Worm (Caenorhabditis elegans): ENCODE results near the gene erd-2.1.

erd-2.1 gene

DNA sequence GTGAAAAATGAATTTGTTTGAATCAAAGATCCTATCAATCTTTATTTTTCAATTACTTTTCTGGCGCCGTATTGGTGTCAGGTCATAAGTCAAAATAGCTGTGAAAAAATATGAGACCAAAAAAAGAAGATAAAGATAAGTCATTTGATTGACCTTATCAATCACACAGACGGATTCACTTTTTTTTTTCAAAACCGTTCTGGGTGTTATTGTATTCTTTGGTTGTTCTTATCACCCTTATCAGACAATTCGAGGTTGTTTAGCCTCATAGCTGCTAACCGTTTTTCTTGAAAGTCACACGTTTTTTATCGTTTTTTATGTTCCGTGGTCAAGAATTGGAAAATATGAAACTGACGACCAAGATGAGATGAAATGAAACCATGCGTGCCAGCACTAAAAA is 9.9 kb upstream of the erd-2.1 start:
- TF ChIP-seq K11D2.4 (GFP tag; IDR thresholded peaks at IDR 0.05): 0 out of 2 replicates have a peak, but pooled peaks have one; percentile 41
- TF ChIP-seq lin-40 (tag; optimal IDR thresholded peaks at IDR 0.05): peak; percentile 13
- no peak for TF ChIP-seq Y79H2A.3 (GFP tag; conservative IDR thresholded peaks at IDR 0.05)
- no peak for TF ChIP-seq madf-8 (GFP tag; conservative IDR thresholded peaks at IDR 0.05)
- TF ChIP-seq hlh-26 (GFP tag; conservative IDR thresholded peaks at IDR 0.05): no peak
- no peak for TF ChIP-seq nfya-1 (tag; optimal IDR thresholded peaks at IDR 0.05; ENCODE audit: borderline replicate concordance, insufficient read depth)
- TF ChIP-seq let-607 (tag; optimal IDR thresholded peaks at IDR 0.05): no peak
- no peak for TF ChIP-seq Y56A3A.18 (GFP tag; IDR thresholded peaks at IDR 0.05)
- no peak for TF ChIP-seq lin-35 (GFP tag; optimal IDR thresholded peaks at IDR 0.05)
- no peak for TF ChIP-seq F10E7.11 (tag; optimal IDR thresholded peaks at IDR 0.05)
- TF ChIP-seq F49E8.2 (tag; optimal IDR thresholded peaks at IDR 0.05; ENCODE audit: insufficient read depth): no peak
- TF ChIP-seq ztf-26 (tag; optimal IDR thresholded peaks at IDR 0.05): peak; percentile 16
- no peak for TF ChIP-seq ztf-3 (GFP tag; optimal IDR thresholded peaks at IDR 0.05)
- TF ChIP-seq cebp-2 (GFP tag; IDR thresholded peaks at IDR 0.05): no peak
- no peak for TF ChIP-seq zim-3 (tag; optimal IDR thresholded peaks at IDR 0.05)
- TF ChIP-seq rcor-1 (GFP tag; IDR thresholded peaks at IDR 0.05): no peak
- TF ChIP-seq atf-7 (tag; optimal IDR thresholded peaks at IDR 0.05): no peak
- TF ChIP-seq hlh-12 (tag; optimal IDR thresholded peaks at IDR 0.05): no peak
- no peak for TF ChIP-seq rec-8 (tag; optimal IDR thresholded peaks at IDR 0.05)
- peak; percentile 27 for TF ChIP-seq somi-1 (GFP tag; optimal IDR thresholded peaks at IDR 0.05)
- no peak for TF ChIP-seq T07F8.4 (tag; optimal IDR thresholded peaks at IDR 0.05)
- no peak for TF ChIP-seq mel-28 (tag; optimal IDR thresholded peaks at IDR 0.05; ENCODE audit: borderline replicate concordance)

DNA sequence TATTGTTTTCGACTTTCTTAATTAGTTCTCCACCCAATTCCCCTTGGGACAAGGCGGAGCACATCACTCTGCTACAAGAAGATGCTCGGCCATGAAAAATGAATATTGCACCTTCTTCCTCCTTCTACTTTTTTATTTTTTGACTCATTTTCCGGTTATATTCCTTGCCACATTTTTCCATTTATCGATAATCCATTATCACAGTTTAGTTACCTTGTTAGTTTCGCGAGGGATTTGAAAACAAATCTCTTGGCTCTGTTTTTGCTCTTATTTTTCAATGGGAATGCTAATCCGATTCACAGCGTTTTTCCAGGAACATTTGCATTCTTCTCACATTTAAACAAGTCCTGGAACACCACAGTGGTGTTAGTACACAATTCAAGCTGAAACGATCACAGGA is 8.4 kb upstream of the erd-2.1 start, which contains the start of gene rnp-9:
Gene rnp-9 (plus strand): TSS at position 301 of the 400 bp plus-strand sequence.
- no peak for TF ChIP-seq lsl-1 (GFP tag; optimal IDR thresholded peaks at IDR 0.05)

DNA sequence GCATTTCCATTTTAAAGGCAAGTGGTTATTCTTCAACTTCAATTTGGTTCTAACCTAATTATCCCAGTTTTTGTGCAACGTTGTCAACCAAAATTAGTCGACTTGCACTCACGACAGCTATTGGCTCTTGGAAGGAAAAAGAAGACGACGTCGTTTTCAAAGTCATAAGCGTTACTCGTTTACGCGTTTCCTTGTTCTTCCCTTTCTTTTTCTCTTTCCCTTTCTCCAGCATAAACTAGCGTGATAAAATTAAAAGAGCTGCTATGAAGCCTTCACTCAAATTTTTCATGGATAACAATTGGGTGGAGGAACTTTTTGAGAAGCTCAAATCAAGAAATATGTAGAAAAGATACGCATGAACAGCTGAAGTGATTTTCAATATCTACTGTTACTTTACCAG is 4.6 kb upstream of the erd-2.1 start:
- TF ChIP-seq lag-1 (GFP tag; IDR thresholded peaks at IDR 0.05) (no peak), Y53F4B.3 (GFP tag; IDR thresholded peaks at IDR 0.05) (no peak), Y67H2A.10 (GFP tag; conservative IDR thresholded peaks at IDR 0.05) (no peak), madf-6 (GFP tag; IDR thresholded peaks at IDR 0.05) (no peak), K12H6.12 (tag; optimal IDR thresholded peaks at IDR 0.05) (no peak), rcor-1 (GFP tag; IDR thresholded peaks at IDR 0.05) (no peak), cebp-1 (GFP tag; IDR thresholded peaks at IDR 0.05) (no peak), cebp-1 (tag; optimal IDR thresholded peaks at IDR 0.05) (no peak), repo-1 (tag; optimal IDR thresholded peaks at IDR 0.05) (no peak), atf-7 (tag; optimal IDR thresholded peaks at IDR 0.05) (no peak), nfya-2 (GFP tag; IDR thresholded peaks at IDR 0.05) (no peak), attf-6 (GFP tag; IDR thresholded peaks at IDR 0.05) (no peak), hlh-26 (GFP tag; conservative IDR thresholded peaks at IDR 0.05) (no peak), K11D2.4 (GFP tag; IDR thresholded peaks at IDR 0.05) (no peak), madf-8 (GFP tag; conservative IDR thresholded peaks at IDR 0.05) (no peak), ztf-3 (GFP tag; optimal IDR thresholded peaks at IDR 0.05) (no peak)

DNA sequence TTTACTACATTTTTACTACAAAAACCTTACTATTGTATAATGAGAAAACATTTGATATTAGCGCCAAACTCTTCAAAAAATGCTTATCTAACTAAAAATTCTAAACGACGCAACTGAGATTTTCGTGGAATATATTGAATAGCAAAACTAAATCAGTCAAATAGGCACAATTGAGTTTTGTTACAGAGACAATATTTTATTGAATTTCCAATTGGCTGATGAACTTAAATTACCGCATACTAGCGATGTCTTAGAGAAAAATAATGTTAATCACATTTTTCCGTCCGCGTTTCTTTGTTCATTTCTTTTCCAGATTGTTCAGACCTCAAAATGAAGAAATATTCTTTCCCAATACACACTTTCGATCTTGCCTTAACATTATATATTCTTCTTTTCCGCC is 3.8 kb upstream of the erd-2.1 start:
- TF ChIP-seq lir-1 (GFP tag; conservative IDR thresholded peaks at IDR 0.05): no peak
- TF ChIP-seq tlf-1 (GFP tag; optimal IDR thresholded peaks at IDR 0.05): no peak
- TF ChIP-seq tbx-9 (tag; optimal IDR thresholded peaks at IDR 0.05; ENCODE audit: borderline replicate concordance): no peak
- no peak for TF ChIP-seq K11D2.4 (GFP tag; IDR thresholded peaks at IDR 0.05)
- no peak for TF ChIP-seq madf-10 (tag; optimal IDR thresholded peaks at IDR 0.05)
- TF ChIP-seq nhr-80 (tag; optimal IDR thresholded peaks at IDR 0.05): no peak
- TF ChIP-seq F49E8.2 (tag; optimal IDR thresholded peaks at IDR 0.05; ENCODE audit: insufficient read depth): no peak
- TF ChIP-seq ztf-26 (tag; optimal IDR thresholded peaks at IDR 0.05): no peak
- no peak for TF ChIP-seq lsy-27 (tag; optimal IDR thresholded peaks at IDR 0.05; ENCODE audit: borderline replicate concordance, insufficient read depth)
- TF ChIP-seq mcd-1 (GFP tag; IDR thresholded peaks at IDR 0.05): no peak
- no peak for TF ChIP-seq sea-2 (GFP tag; IDR thresholded peaks at IDR 0.05)
- no peak for TF ChIP-seq attf-3 (GFP tag; conservative IDR thresholded peaks at IDR 0.05)
- no peak for TF ChIP-seq F23B12.7 (tag; optimal IDR thresholded peaks at IDR 0.05; ENCODE audit: insufficient read depth)
- no peak for TF ChIP-seq atf-7 (tag; optimal IDR thresholded peaks at IDR 0.05)
- TF ChIP-seq nfya-2 (GFP tag; IDR thresholded peaks at IDR 0.05): no peak
- no peak for TF ChIP-seq die-1 (tag; optimal IDR thresholded peaks at IDR 0.05)
